Fruit fly (Drosophila melanogaster): ENCODE results near the gene Uch.

dm6 chr2L:2200136-2201036, 13.6 kb downstream of the Uch start:
- peak; percentile 68 for TF ChIP-seq Mnt (GFP tag; optimal IDR thresholded peaks at IDR 0.05)
- no peak for TF ChIP-seq toe (GFP tag; optimal IDR thresholded peaks at IDR 0.05)
- peak; percentile 14 for TF ChIP-seq Clk (GFP tag; optimal IDR thresholded peaks at IDR 0.05)
- peak; percentile 71 for TF ChIP-seq Hr96 (GFP tag; optimal IDR thresholded peaks at IDR 0.05)
- no peak for TF ChIP-seq Crg-1 (GFP tag; optimal IDR thresholded peaks at IDR 0.05)
- TF ChIP-seq pad (GFP tag; optimal IDR thresholded peaks at IDR 0.05) = peak; percentile 97
- no peak for TF ChIP-seq CG7045 (GFP tag; optimal IDR thresholded peaks at IDR 0.05)
- peak; percentile 18 for TF ChIP-seq bab1 (GFP tag; optimal IDR thresholded peaks at IDR 0.05)
- peak; percentile 86 for TF ChIP-seq cic (GFP tag; optimal IDR thresholded peaks at IDR 0.05)
- TF ChIP-seq ovo (GFP tag; optimal IDR thresholded peaks at IDR 0.05) = peak; percentile 99
- TF ChIP-seq CG11617 (GFP tag; optimal IDR thresholded peaks at IDR 0.05) = no peak
- TF ChIP-seq CG12768 (GFP tag; optimal IDR thresholded peaks at IDR 0.05) = peak; percentile 59
